Worm (Caenorhabditis elegans) whole organism, late embryonic: ENCODE measurements around the gene F58B4.7.

Experiments
- K02D7.2 ChIP-seq: sonication (generic microtip); optimal IDR thresholded peaks from 2 replicates; lab custom pipeline; 2017; ENCODE audit warnings: mild to moderate bottlenecking, missing genetic modification characterization, missing compliant biosample characterization
- Y22D7AL.16 ChIP-seq: sonication (generic microtip); optimal IDR thresholded peaks from 2 replicates; lab custom pipeline; 2016; ENCODE audit warnings: missing genetic modification characterization, missing compliant biosample characterization
- ahr-1 ChIP-seq: sonication (generic microtip); optimal IDR thresholded peaks from 2 replicates; lab custom pipeline; 2016; ENCODE audit warnings: missing genetic modification characterization, missing compliant biosample characterization
- ceh-18 ChIP-seq: sonication (generic microtip); optimal IDR thresholded peaks from 2 replicates; lab custom pipeline; 2016; ENCODE audit warnings: missing genetic modification characterization, missing compliant biosample characterization
- ceh-2 ChIP-seq: sonication (generic microtip); optimal IDR thresholded peaks from 2 replicates; lab custom pipeline; 2016; ENCODE audit warnings: missing genotype, missing genetic modification characterization, missing compliant biosample characterization
- ceh-24 ChIP-seq: sonication (generic microtip); optimal IDR thresholded peaks from 2 replicates; lab custom pipeline; 2016; ENCODE audit warnings: mild to moderate bottlenecking, missing genetic modification characterization, missing compliant biosample characterization
- ceh-31 ChIP-seq: sonication (generic microtip); optimal IDR thresholded peaks from 2 replicates; lab custom pipeline; 2016; ENCODE audit warnings: missing genetic modification characterization, missing compliant biosample characterization
- ceh-45 ChIP-seq: fragments of 200-800 bp; sonication (Bioruptor generic); IDR thresholded peaks from 2 replicates; pipeline ENCODE4 v1.3.6; 2022; ENCODE audit warnings: missing genetic modification reagents, missing genetic modification characterization, missing compliant biosample characterization
- ceh-48 ChIP-seq: sonication (generic microtip); optimal IDR thresholded peaks from 2 replicates; lab custom pipeline; 2016; ENCODE audit warnings: missing genetic modification characterization, inconsistent platforms, missing compliant biosample characterization
- che-1 ChIP-seq: sonication (generic microtip); optimal IDR thresholded peaks from 2 replicates; lab custom pipeline; 2016; ENCODE audit warnings: mild to moderate bottlenecking, missing genetic modification characterization, missing compliant biosample characterization
- dve-1 ChIP-seq: sonication (generic microtip); optimal IDR thresholded peaks from 2 replicates; lab custom pipeline; 2017; ENCODE audit warnings: antibody characterized with exemption, mild to moderate bottlenecking, missing genetic modification characterization, missing compliant biosample characterization
- elt-2 ChIP-seq: sonication (generic microtip); optimal IDR thresholded peaks from 2 replicates; lab custom pipeline; 2016; ENCODE audit warnings: missing genetic modification reagents, missing genetic modification characterization, missing compliant biosample characterization
- ets-4 ChIP-seq: sonication (generic microtip); optimal IDR thresholded peaks from 2 replicates; lab custom pipeline; 2016; ENCODE audit warnings: missing genetic modification characterization, missing compliant biosample characterization
- fax-1 ChIP-seq: sonication (generic microtip); optimal IDR thresholded peaks from 2 replicates; lab custom pipeline; 2016; ENCODE audit warnings: missing genotype, missing genetic modification characterization, missing compliant biosample characterization
- fkh-10 ChIP-seq: fragments of 150-350 bp; optimal IDR thresholded peaks from 2 replicates; lab custom pipeline; 2014; ENCODE audit warnings: missing biosample characterization, missing genetic modification reagents, missing genetic modification characterization
- fkh-6 ChIP-seq: sonication (generic microtip); optimal IDR thresholded peaks from 2 replicates; lab custom pipeline; 2016; ENCODE audit warnings: missing genetic modification characterization, missing compliant biosample characterization
- hlh-13 ChIP-seq: fragments of 200-800 bp; sonication (Bioruptor generic); optimal IDR thresholded peaks from 2 replicates; lab custom pipeline; 2018; ENCODE audit warnings: mild to moderate bottlenecking, missing genetic modification characterization, missing compliant biosample characterization
- hlh-30 ChIP-seq: sonication (generic microtip); optimal IDR thresholded peaks from 2 replicates; lab custom pipeline; 2017; ENCODE audit warnings: antibody characterized with exemption, missing genetic modification characterization, missing compliant biosample characterization; ENCODE audit not compliant: insufficient read depth
- hlh-6 ChIP-seq: sonication (generic microtip); optimal IDR thresholded peaks from 2 replicates; lab custom pipeline; 2016; ENCODE audit warnings: missing genotype, missing genetic modification characterization, missing compliant biosample characterization
- lim-6 ChIP-seq: sonication (generic microtip); optimal IDR thresholded peaks from 2 replicates; lab custom pipeline; 2016; ENCODE audit warnings: missing genetic modification characterization, missing compliant biosample characterization
- lin-11 ChIP-seq: fragments of 200-800 bp; sonication (Bioruptor generic); optimal IDR thresholded peaks from 2 replicates; lab custom pipeline; 2018; ENCODE audit warnings: mild to moderate bottlenecking, missing genetic modification characterization, missing compliant biosample characterization
- madf-2 ChIP-seq: sonication (generic microtip); optimal IDR thresholded peaks from 2 replicates; lab custom pipeline; 2017; ENCODE audit warnings: missing genetic modification characterization, missing compliant biosample characterization
- mec-3 ChIP-seq: sonication (generic microtip); optimal IDR thresholded peaks from 2 replicates; lab custom pipeline; 2016; ENCODE audit warnings: borderline replicate concordance, missing genetic modification characterization, missing compliant biosample characterization
- nhr-11 ChIP-seq: fragments of 150-350 bp; optimal IDR thresholded peaks from 2 replicates; lab custom pipeline; 2014; ENCODE audit warnings: missing biosample characterization, missing genetic modification characterization
- nhr-232 ChIP-seq: sonication (generic microtip); optimal IDR thresholded peaks from 2 replicates; lab custom pipeline; 2016; ENCODE audit warnings: missing genetic modification characterization, missing compliant biosample characterization
- odd-2 ChIP-seq: sonication (generic microtip); optimal IDR thresholded peaks from 2 replicates; lab custom pipeline; 2017; ENCODE audit warnings: antibody characterized with exemption, mild to moderate bottlenecking, missing genetic modification characterization, missing compliant biosample characterization
- pat-9 ChIP-seq: fragments of 200-800 bp; sonication (Bioruptor generic); optimal IDR thresholded peaks from 2 replicates; lab custom pipeline; 2018; ENCODE audit warnings: mild to moderate bottlenecking, missing genetic modification characterization, moderate library complexity, missing compliant biosample characterization
- pax-1 ChIP-seq: fragments of 150-350 bp; optimal IDR thresholded peaks from 2 replicates; lab custom pipeline; 2014; ENCODE audit warnings: missing biosample characterization, missing genetic modification characterization
- pha-2 ChIP-seq: sonication (generic microtip); optimal IDR thresholded peaks from 2 replicates; lab custom pipeline; 2017; ENCODE audit warnings: mild to moderate bottlenecking, missing genetic modification characterization, missing compliant biosample characterization
- pha-4 ChIP-seq: fragments of 150-350 bp; optimal IDR thresholded peaks from 2 replicates; lab custom pipeline; 2018; ENCODE audit warnings: missing biosample characterization, missing genetic modification reagents, missing genetic modification characterization
- pros-1 ChIP-seq: fragments of 150-350 bp; optimal IDR thresholded peaks from 2 replicates; lab custom pipeline; 2014; ENCODE audit warnings: missing biosample characterization, missing genetic modification reagents, missing genetic modification characterization
- sdc-2 ChIP-seq: sonication (generic microtip); optimal IDR thresholded peaks from 2 replicates; lab custom pipeline; 2016; ENCODE audit warnings: missing genotype, missing genetic modification characterization, missing compliant biosample characterization
- sox-4 ChIP-seq: sonication (generic microtip); optimal IDR thresholded peaks from 2 replicates; lab custom pipeline; 2017; ENCODE audit warnings: mild to moderate bottlenecking, missing genetic modification characterization, inconsistent platforms, missing compliant biosample characterization
- unc-3 ChIP-seq, 2 experiments: fragments of 200-800 bp in 1 of 2; sonication (Bioruptor generic) in 1 of 2; sonication (generic microtip) in 1 of 2; conservative IDR thresholded peaks in 1 of 2; optimal IDR thresholded peaks in 1 of 2; 2 replicates each; pipeline versions ENCODE4 v1.3.6 to Lab custom; 2016 to 2022; ENCODE audit warnings: missing compliant biosample characterization in 2 of 2, missing genetic modification characterization in 2 of 2, missing genetic modification reagents in 1 of 2
- unc-55 ChIP-seq: sonication (generic microtip); optimal IDR thresholded peaks from 2 replicates; lab custom pipeline; 2017; ENCODE audit warnings: missing biosample characterization, missing genetic modification reagents, missing genetic modification characterization
- ztf-16 ChIP-seq: sonication (generic microtip); optimal IDR thresholded peaks from 2 replicates; lab custom pipeline; 2017; ENCODE audit warnings: missing genetic modification characterization, missing compliant biosample characterization

Gene F58B4.7

ce11 chrV:10923229-10923628, at the start of gene F58B4.7:
Gene F58B4.7, minus strand, starts transcription at chrV:10923329.
- TF ChIP-seq fkh-10 (GFP tag; lab: Kevin White, UChicago) (no peak), sox-4 (no peak), pha-4 (no peak), sdc-2 (tag; lab: Kevin White, UChicago) (no peak), ceh-2 (tag; lab: Kevin White, UChicago) (no peak), mec-3 (no peak), Y22D7AL.16 (tag; lab: Kevin White, UChicago) (no peak), pat-9 (tag; lab: Kevin White, UChicago) (no peak), lin-11 (no peak), ceh-24 (tag; lab: Kevin White, UChicago) (no peak)

- no peak for TF ChIP-seq lim-6 (tag; lab: Kevin White, UChicago)
- TF ChIP-seq hlh-30 (tag; lab: Kevin White, UChicago) = no peak
- no peak for TF ChIP-seq ahr-1 (tag; lab: Kevin White, UChicago)
- TF ChIP-seq pax-1 (tag; lab: Kevin White, UChicago) = no peak
- TF ChIP-seq unc-55 (GFP tag; lab: Kevin White, UChicago) = no peak
- TF ChIP-seq ceh-31 (tag; lab: Kevin White, UChicago) = no peak
- no peak for TF ChIP-seq unc-3 (GFP tag; conservative IDR thresholded peaks at IDR 0.05; lab: Robert Waterston, UW)
- TF ChIP-seq unc-3 (tag; optimal IDR thresholded peaks at IDR 0.05; lab: Kevin White, UChicago) = no peak
- no peak for TF ChIP-seq pha-4
- no peak for TF ChIP-seq K02D7.2 (tag; lab: Kevin White, UChicago)
- TF ChIP-seq ceh-2 (tag; lab: Kevin White, UChicago) = no peak
- TF ChIP-seq pros-1 (tag; lab: Kevin White, UChicago) = no peak
- TF ChIP-seq nhr-11 (tag; lab: Kevin White, UChicago) = no peak
- TF ChIP-seq ets-4 (tag; lab: Kevin White, UChicago) = no peak
- TF ChIP-seq fax-1 (tag; lab: Kevin White, UChicago) = no peak
- no peak for TF ChIP-seq hlh-13 (GFP tag; lab: Kevin White, UChicago)
- TF ChIP-seq fkh-10 (GFP tag; lab: Kevin White, UChicago) = no peak
Observed at ce11 chrV:10970930-10971329, 47.8 kb upstream of the F58B4.7 start.

- TF ChIP-seq ztf-16 (tag; lab: Kevin White, UChicago) (no peak), pha-2 (no peak), hlh-13 (GFP tag; lab: Kevin White, UChicago) (no peak), ceh-18 (tag; lab: Kevin White, UChicago) (no peak), dve-1 (tag; lab: Kevin White, UChicago) (no peak), lin-11 (no peak), odd-2 (tag; lab: Kevin White, UChicago) (no peak), hlh-6 (tag; lab: Kevin White, UChicago) (no peak)
Observed at ce11 chrV:10970070-10970469, 46.9 kb upstream of the F58B4.7 start, which contains the start of gene F17C11.22. Gene F17C11.22, minus strand, starts transcription at chrV:10970170.

ce11 chrV:10967594-10968273, 44.6 kb upstream of the F58B4.7 start:
- TF ChIP-seq pros-1 (tag; lab: Kevin White, UChicago) = no peak

ce11 chrV:10966874-10967273, 43.7 kb upstream of the F58B4.7 start:
- TF ChIP-seq ahr-1 (tag; lab: Kevin White, UChicago) (no peak), nhr-11 (tag; lab: Kevin White, UChicago) (no peak), elt-2 (tag; lab: Kevin White, UChicago) (no peak), nhr-232 (no peak), hlh-6 (tag; lab: Kevin White, UChicago) (no peak), ceh-18 (tag; lab: Kevin White, UChicago) (no peak), fkh-6 (tag; lab: Kevin White, UChicago) (no peak), pax-1 (tag; lab: Kevin White, UChicago) (no peak), che-1 (tag; lab: Kevin White, UChicago) (no peak), unc-55 (GFP tag; lab: Kevin White, UChicago) (no peak), madf-2 (tag; lab: Kevin White, UChicago) (no peak), ceh-45 (no peak), Y22D7AL.16 (tag; lab: Kevin White, UChicago) (no peak), sox-4 (no peak), ceh-48 (no peak), sdc-2 (tag; lab: Kevin White, UChicago) (no peak)
- TF ChIP-seq, all 69 proteins: peak for 0
